Fruit fly (Drosophila melanogaster): ENCODE data around the gene sowi.

Gene sowi

dm6 chr3R:6646740-6647139, 19.0 kb upstream of the sowi start, which contains the start of gene Taf1:
TSS of gene Taf1 (plus strand) at chr3R:6646889.
- TF ChIP-seq CG32006 (GFP tag; optimal IDR thresholded peaks at IDR 0.05) (no peak), CG34406 (GFP tag; optimal IDR thresholded peaks at IDR 0.05) (no peak), CG6163 (GFP tag; IDR thresholded peaks at IDR 0.05) (no peak), Hr38 (GFP tag; optimal IDR thresholded peaks at IDR 0.05) (no peak), net (GFP tag; optimal IDR thresholded peaks at IDR 0.05) (no peak), CG11294 (GFP tag; IDR thresholded peaks at IDR 0.05) (no peak), Eip93F (GFP tag; optimal IDR thresholded peaks at IDR 0.05) (no peak), salr (GFP tag; optimal IDR thresholded peaks at IDR 0.05) (no peak), CG9139 (GFP tag; optimal IDR thresholded peaks at IDR 0.05) (no peak), lz (GFP tag; optimal IDR thresholded peaks at IDR 0.05) (no peak), CG8632 (GFP tag; optimal IDR thresholded peaks at IDR 0.05) (no peak), Hr4 (GFP tag; optimal IDR thresholded peaks at IDR 0.05) (no peak), CG8319 (GFP tag; optimal IDR thresholded peaks at IDR 0.05) (no peak)

DNA sequence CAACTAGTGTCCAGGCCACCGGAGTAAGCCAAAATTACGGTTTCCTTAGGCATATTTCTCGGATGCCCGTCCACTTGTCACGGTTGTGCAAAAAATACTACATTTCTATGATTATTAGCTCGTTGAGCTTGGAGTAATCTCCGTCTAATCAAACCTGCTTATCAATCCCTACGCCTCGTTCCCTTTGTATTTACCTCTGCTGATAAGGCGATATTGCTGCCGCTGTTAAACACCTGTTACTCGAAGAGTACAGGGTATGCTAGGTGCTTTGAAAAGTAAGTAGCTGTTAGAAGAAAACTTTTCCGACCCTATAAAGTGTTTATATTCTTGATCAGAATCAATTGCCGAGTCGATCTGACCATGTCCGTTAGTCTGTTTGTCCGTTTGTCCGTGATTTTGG, 16.6 kb upstream of the sowi start, which contains the start of gene Ass:
TSS of gene Ass (minus strand) at position 101 of the 400 bp plus-strand sequence.
- TF ChIP-seq esn (GFP tag; optimal IDR thresholded peaks at IDR 0.05) (no peak), topi (GFP tag; optimal IDR thresholded peaks at IDR 0.05) (no peak)

DNA sequence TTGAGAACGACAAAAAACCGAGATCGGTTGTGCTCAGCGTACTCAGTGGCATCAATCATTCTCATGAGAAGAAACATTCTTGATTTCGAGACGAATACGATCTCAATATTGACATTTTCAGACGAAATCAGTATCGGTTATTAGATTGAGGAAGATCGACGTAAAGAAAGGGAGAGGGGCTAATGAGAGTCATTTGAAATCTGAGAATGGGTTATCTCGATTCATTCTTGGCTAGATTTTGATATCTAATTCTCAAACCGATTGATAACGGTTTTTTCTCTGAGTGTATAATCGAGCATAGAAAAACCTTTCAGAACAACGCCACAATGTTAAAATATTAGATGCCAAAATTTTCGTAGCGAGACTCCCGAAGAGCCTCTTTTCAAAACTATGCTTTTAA, 13.2 kb upstream of the sowi start, which contains the start of gene CG31286:
TSS of gene CG31286 (plus strand) at position 301 of the 400 bp plus-strand sequence.
- no peak for TF ChIP-seq fd85E (GFP tag; optimal IDR thresholded peaks at IDR 0.05)
- TF ChIP-seq Eip93F (GFP tag; optimal IDR thresholded peaks at IDR 0.05), result no peak
- TF ChIP-seq CG8632 (GFP tag; optimal IDR thresholded peaks at IDR 0.05), result no peak
- TF ChIP-seq OdsH (GFP tag; optimal IDR thresholded peaks at IDR 0.05), result no peak
- TF ChIP-seq cyc (GFP tag; optimal IDR thresholded peaks at IDR 0.05), result no peak
- no peak for TF ChIP-seq CG11762 (GFP tag; optimal IDR thresholded peaks at IDR 0.05; ENCODE audit: insufficient read depth)
- TF ChIP-seq Hr38 (GFP tag; optimal IDR thresholded peaks at IDR 0.05), result no peak
- no peak for TF ChIP-seq CG16779 (tag; optimal IDR thresholded peaks at IDR 0.05)
- TF ChIP-seq CG8319 (GFP tag; optimal IDR thresholded peaks at IDR 0.05), result no peak

DNA sequence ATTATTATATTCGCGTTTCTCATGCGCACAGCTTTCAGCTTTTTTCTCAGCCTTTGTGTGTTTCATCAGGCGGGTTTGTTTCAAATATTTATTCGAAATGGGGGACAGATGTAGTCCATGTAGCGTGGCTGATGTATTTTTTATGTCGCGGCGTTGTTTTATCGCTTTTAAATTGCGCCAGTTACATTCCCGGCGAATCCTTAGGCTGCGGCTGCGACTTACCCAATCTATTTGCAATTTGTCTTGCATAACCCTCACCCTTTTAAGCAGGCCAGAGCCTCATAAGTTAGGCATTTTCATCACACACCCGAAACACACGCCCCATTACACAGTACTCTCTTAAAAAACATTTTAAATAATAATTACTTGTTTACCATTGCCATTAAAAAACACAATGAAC, 2.2 kb upstream of the sowi start, which contains the start of gene sunz:
TSS of gene sunz (plus strand) at position 301 of the 400 bp plus-strand sequence.
- no peak for TF ChIP-seq CG8119 (GFP tag; IDR thresholded peaks at IDR 0.05)
- TF ChIP-seq lz (GFP tag; optimal IDR thresholded peaks at IDR 0.05), result no peak
- TF ChIP-seq OdsH (GFP tag; optimal IDR thresholded peaks at IDR 0.05), result no peak
- no peak for TF ChIP-seq CG34406 (GFP tag; optimal IDR thresholded peaks at IDR 0.05)
- no peak for TF ChIP-seq Ets96B (tag; optimal IDR thresholded peaks at IDR 0.05)
- TF ChIP-seq Eip93F (GFP tag; optimal IDR thresholded peaks at IDR 0.05), result no peak
- TF ChIP-seq Gug (GFP tag; IDR thresholded peaks at IDR 0.05), result no peak
- no peak for TF ChIP-seq CG7368 (GFP tag; optimal IDR thresholded peaks at IDR 0.05)
- no peak for TF ChIP-seq CG10669 (GFP tag; optimal IDR thresholded peaks at IDR 0.05)
- TF ChIP-seq spab (GFP tag; optimal IDR thresholded peaks at IDR 0.05), result no peak
- no peak for TF ChIP-seq Blimp-1 (GFP tag; optimal IDR thresholded peaks at IDR 0.05)
- TF ChIP-seq Met (GFP tag; optimal IDR thresholded peaks at IDR 0.05), result no peak
- no peak for TF ChIP-seq dsx (GFP tag; optimal IDR thresholded peaks at IDR 0.05; ENCODE audit: poor library complexity, severe bottlenecking)
- TF ChIP-seq svp (GFP tag), result no peak
- no peak for TF ChIP-seq Sox102F (GFP tag; optimal IDR thresholded peaks at IDR 0.05)
- TF ChIP-seq dac (GFP tag; optimal IDR thresholded peaks at IDR 0.05), result no peak
- no peak for TF ChIP-seq Hr4 (GFP tag; optimal IDR thresholded peaks at IDR 0.05)
- no peak for TF ChIP-seq CG31627 (GFP tag; optimal IDR thresholded peaks at IDR 0.05)

DNA sequence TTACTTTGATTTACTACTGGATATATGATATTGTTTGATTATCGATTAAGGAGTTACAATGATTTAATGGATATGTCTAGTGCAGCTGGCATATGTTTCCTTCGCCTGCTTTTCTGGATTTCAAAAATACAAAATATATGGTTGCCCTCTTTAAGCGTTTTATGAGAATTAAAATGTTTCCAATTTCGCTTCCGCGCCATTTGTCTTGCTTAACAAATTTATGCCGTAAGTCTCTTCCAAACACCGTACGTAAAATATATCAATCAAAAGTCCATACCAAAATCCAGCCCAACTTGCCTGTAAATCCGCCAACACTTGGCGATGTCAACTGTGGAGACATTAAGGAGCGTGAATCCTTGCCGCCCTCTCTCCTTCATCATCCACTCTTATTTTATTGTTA, 1.5 kb upstream of the sowi start, which contains the start of gene CG15177:
TSS of gene CG15177 (minus strand) at position 101 of the 400 bp plus-strand sequence.
- TF ChIP-seq acj6 (GFP tag; optimal IDR thresholded peaks at IDR 0.05) (no peak), Hr39 (GFP tag; optimal IDR thresholded peaks at IDR 0.05) (no peak), Ets21C (GFP tag; optimal IDR thresholded peaks at IDR 0.05) (no peak), salr (GFP tag; optimal IDR thresholded peaks at IDR 0.05) (no peak), CG6163 (GFP tag; IDR thresholded peaks at IDR 0.05) (no peak), cyc (GFP tag; optimal IDR thresholded peaks at IDR 0.05) (no peak), Blimp-1 (GFP tag; optimal IDR thresholded peaks at IDR 0.05) (no peak), svp (GFP tag) (no peak), CG6276 (GFP tag; optimal IDR thresholded peaks at IDR 0.05) (no peak), CG6808 (GFP tag; optimal IDR thresholded peaks at IDR 0.05) (no peak), CG15336 (GFP tag; IDR thresholded peaks at IDR 0.05) (no peak), ss (GFP tag; optimal IDR thresholded peaks at IDR 0.05) (no peak), CG8319 (GFP tag; optimal IDR thresholded peaks at IDR 0.05) (no peak), CG6792 (GFP tag; optimal IDR thresholded peaks at IDR 0.05) (no peak), Sox102F (GFP tag; optimal IDR thresholded peaks at IDR 0.05) (no peak), esn (GFP tag; optimal IDR thresholded peaks at IDR 0.05) (no peak), CG3919 (GFP tag; optimal IDR thresholded peaks at IDR 0.05) (no peak), eg (GFP tag; IDR thresholded peaks at IDR 0.05) (no peak), Lpt (GFP tag; optimal IDR thresholded peaks at IDR 0.05) (no peak), OdsH (GFP tag; optimal IDR thresholded peaks at IDR 0.05) (no peak)

All from whole organism, prepupa.